Worm (Caenorhabditis elegans) whole organism, mixed stage, embryonic: Measurements from ENCODE around the gene F13E9.9.

Experiments used
- blmp-1 ChIP-seq: fragments of 150-350 bp; optimal IDR thresholded peaks from 2 replicates; lab custom pipeline; 2014; ENCODE audit warnings: missing biosample characterization, missing genetic modification characterization
- elt-3 ChIP-seq: fragments of 150-350 bp; optimal IDR thresholded peaks from 2 replicates; lab custom pipeline; 2014; ENCODE audit warnings: missing biosample characterization, missing genetic modification characterization
- flh-1 ChIP-seq: fragments of 200-800 bp; sonication (Bioruptor generic); optimal IDR thresholded peaks from 2 replicates; lab custom pipeline; 2018; ENCODE audit warnings: mild to moderate bottlenecking, missing genetic modification characterization, moderate library complexity, missing compliant biosample characterization
- ham-2 ChIP-seq: fragments of 200-800 bp; sonication (Bioruptor generic); optimal IDR thresholded peaks from 2 replicates; lab custom pipeline; 2018; ENCODE audit warnings: mild to moderate bottlenecking, missing genetic modification characterization, missing compliant biosample characterization
- lsy-2 ChIP-seq: fragments of 150-350 bp; optimal IDR thresholded peaks from 2 replicates; lab custom pipeline; 2014; ENCODE audit warnings: missing biosample characterization, missing genetic modification characterization
- mls-2 ChIP-seq: sonication (generic microtip); optimal IDR thresholded peaks from 2 replicates; lab custom pipeline; 2016; ENCODE audit warnings: mild to moderate bottlenecking, missing genetic modification characterization, moderate library complexity, missing compliant biosample characterization
- nhr-12 ChIP-seq: fragments of 150-350 bp; optimal IDR thresholded peaks from 2 replicates; lab custom pipeline; 2014; ENCODE audit warnings: missing biosample characterization, missing genetic modification characterization
- nhr-28 ChIP-seq: fragments of 150-350 bp; optimal IDR thresholded peaks from 2 replicates; lab custom pipeline; 2014; ENCODE audit warnings: missing biosample characterization, missing genetic modification characterization
- pha-4 ChIP-seq: fragments of 150-350 bp; optimal IDR thresholded peaks from 2 replicates; lab custom pipeline; 2018; ENCODE audit warnings: missing biosample characterization, missing genetic modification reagents, missing genetic modification characterization
- snpc-4 ChIP-seq: fragments of 150-350 bp; optimal IDR thresholded peaks from 2 replicates; lab custom pipeline; 2014; ENCODE audit warnings: missing biosample characterization, missing genetic modification characterization
- unc-39 ChIP-seq: fragments of 150-350 bp; optimal IDR thresholded peaks from 2 replicates; lab custom pipeline; 2014; ENCODE audit warnings: missing biosample characterization, missing genetic modification characterization
- ztf-11 ChIP-seq: fragments of 150-350 bp; optimal IDR thresholded peaks from 2 replicates; lab custom pipeline; 2014; ENCODE audit warnings: missing biosample characterization, missing genetic modification characterization

- TF ChIP-seq lsy-2 (tag; lab: Kevin White, UChicago) (no peak), nhr-12 (no peak), flh-1 (GFP tag; lab: Kevin White, UChicago) (no peak), elt-3 (no peak), pha-4 (tag; lab: Kevin White, UChicago) (no peak), unc-39 (no peak), snpc-4 (tag; lab: Kevin White, UChicago) (no peak), blmp-1 (tag; lab: Kevin White, UChicago) (no peak), mls-2 (tag; lab: Kevin White, UChicago) (no peak), ztf-11 (tag; lab: Kevin White, UChicago) (no peak), nhr-28 (tag; lab: Kevin White, UChicago) (no peak), ham-2 (no peak)
Observed at ce11 chrIV:10915388-10915787, 16.4 kb upstream of the F13E9.9 start, which contains the start of gene ZK593.3.
